Worm (Caenorhabditis elegans): Measurements from ENCODE around the gene twk-42.
A peak's percentile ranks its signal among the peaks of the same experiment; 100 is the strongest.

Gene twk-42

DNA sequence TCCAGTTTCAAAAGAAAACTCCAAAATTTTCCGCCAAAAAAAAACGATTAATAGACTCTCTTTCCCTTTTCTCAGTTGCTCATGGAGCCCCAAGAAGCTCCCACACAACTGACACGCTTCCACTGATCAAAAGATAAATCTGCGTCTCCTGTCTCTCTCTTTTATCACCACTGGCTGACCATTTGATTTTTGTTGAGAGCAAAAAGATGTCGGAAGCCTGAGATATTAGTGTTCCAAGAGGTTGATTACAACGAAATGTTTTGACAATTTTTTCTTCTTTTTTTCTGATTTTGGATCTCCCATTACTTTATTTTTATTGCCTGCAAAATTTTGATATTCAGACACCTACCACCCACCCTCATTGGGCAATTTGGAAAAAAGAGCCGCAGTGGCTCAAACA lies at the start of gene twk-42:
twk-42 (minus strand) TSS at position 101 of the 400 bp plus-strand sequence.
- TF ChIP-seq aha-1 (tag), result no peak
- no peak for TF ChIP-seq saeg-2 (GFP tag; IDR thresholded peaks at IDR 0.05)
- TF ChIP-seq F26F4.8 (GFP tag; conservative IDR thresholded peaks at IDR 0.05), result no peak
- no peak for TF ChIP-seq php-3 (GFP tag; IDR thresholded peaks at IDR 0.05)
- TF ChIP-seq lir-3 (tag; optimal IDR thresholded peaks at IDR 0.05), result no peak
- TF ChIP-seq arid-1 (GFP tag; conservative IDR thresholded peaks at IDR 0.05), result no peak
- TF ChIP-seq ZK546.5 (tag; optimal IDR thresholded peaks at IDR 0.05), result no peak
- TF ChIP-seq gei-8 (GFP tag; optimal IDR thresholded peaks at IDR 0.05), result no peak

DNA sequence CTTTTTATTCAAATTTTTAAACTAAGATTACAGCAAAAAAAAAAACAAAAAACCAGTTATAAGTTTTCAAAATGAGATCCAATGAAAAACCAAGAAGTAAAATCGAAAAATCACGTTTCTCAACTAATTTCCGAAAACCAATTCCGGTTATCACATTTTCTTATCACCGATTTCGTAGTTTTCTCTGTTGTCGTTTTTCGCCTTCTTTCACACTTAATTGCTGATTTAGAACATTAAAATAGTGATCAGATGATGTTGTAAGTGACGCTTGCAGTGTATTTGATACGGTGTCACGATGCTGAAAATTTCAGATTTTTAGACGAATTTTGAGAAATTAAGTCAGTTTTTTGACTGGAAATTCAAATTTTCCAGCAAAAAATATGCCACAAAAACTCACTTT lies 47.9 kb upstream of the twk-42 start:
- TF ChIP-seq aha-1 (tag), result peak; percentile 13
- peak; percentile 53 for TF ChIP-seq pqm-1 (tag; optimal IDR thresholded peaks at IDR 0.05)
- peak; percentile 63 for TF ChIP-seq hlh-30 (tag; optimal IDR thresholded peaks at IDR 0.05; ENCODE audit: insufficient read depth)
- peak; percentile 20; the same call in 1 of the 2 replicates for TF ChIP-seq dmd-6 (GFP tag; IDR thresholded peaks at IDR 0.05)
- no peak for TF ChIP-seq ceh-62 (tag; optimal IDR thresholded peaks at IDR 0.05)
- no peak for TF ChIP-seq hlh-11 (tag; optimal IDR thresholded peaks at IDR 0.05)
- TF ChIP-seq Y105C5A.15 (GFP tag; IDR thresholded peaks at IDR 0.05), result no peak
- TF ChIP-seq nhr-28 (tag; optimal IDR thresholded peaks at IDR 0.05), result peak; percentile 69
- peak in 1 of 2 experiments; percentile 30 for TF ChIP-seq unc-62 (GFP tag; optimal IDR thresholded peaks at IDR 0.05 in 1 of 2)
- TF ChIP-seq unc-62 (tag; optimal IDR thresholded peaks at IDR 0.05), result no peak
- peak; percentile 49; the same call in 1 of the 2 replicates for TF ChIP-seq php-3 (GFP tag; IDR thresholded peaks at IDR 0.05)
- no peak for TF ChIP-seq daf-16 (GFP tag; optimal IDR thresholded peaks at IDR 0.05)
- peak; percentile 21 for TF ChIP-seq daf-16 (tag; optimal IDR thresholded peaks at IDR 0.05)
- peak; percentile 22 for TF ChIP-seq mep-1 (tag; optimal IDR thresholded peaks at IDR 0.05)
- peak; percentile 47 for TF ChIP-seq dve-1 (tag; optimal IDR thresholded peaks at IDR 0.05; ENCODE audit: insufficient read depth)

DNA sequence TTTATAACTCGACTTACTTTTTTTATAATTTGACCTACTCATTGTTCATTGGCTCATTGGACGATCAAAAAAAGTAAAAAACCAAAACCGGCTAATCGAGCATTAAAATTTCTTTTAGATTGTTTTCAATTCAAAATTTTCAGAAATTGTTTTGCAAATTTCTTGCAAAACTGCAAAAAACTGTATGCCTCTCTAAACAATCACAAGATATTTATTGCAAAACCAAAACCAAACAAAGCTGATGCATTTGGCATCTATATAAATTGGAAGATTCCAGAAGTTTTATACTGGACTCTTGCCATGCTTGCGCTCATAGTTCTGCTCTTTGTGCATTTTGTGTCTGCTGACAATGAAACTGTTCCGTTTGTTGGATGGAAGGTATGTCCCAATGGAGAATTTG lies 45.2 kb upstream of the twk-42 start, which contains the start of gene C47A10.12:
C47A10.12 (plus strand) TSS at position 301 of the 400 bp plus-strand sequence.
- TF ChIP-seq ceh-82 (tag; optimal IDR thresholded peaks at IDR 0.05) (no peak), aha-1 (tag) (peak; percentile 4), snpc-1.2 (GFP tag; IDR thresholded peaks at IDR 0.05) (no peak)

DNA sequence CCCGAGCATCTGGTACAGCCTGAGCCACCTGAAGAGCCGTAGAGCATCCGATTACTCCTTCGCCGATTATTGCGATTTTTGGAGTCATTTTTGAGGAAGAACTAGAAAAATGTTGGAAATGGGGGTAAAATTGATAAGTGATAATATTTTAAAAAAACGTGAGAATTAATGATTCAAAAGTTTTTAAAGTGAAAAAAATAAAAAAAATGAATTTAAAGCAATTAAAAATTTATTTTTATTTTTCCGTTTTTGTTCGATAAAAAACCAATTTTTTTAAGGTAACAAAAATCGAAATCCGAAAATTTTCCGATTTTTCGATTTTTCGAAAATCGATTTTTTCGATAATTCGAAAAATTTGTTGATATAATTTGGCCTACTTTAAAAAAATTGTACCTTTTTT lies 44.7 kb upstream of the twk-42 start, which contains the start of gene ddo-1:
ddo-1 (minus strand) TSS at position 101 of the 400 bp plus-strand sequence.
- no peak for TF ChIP-seq fos-1 (tag; optimal IDR thresholded peaks at IDR 0.05)
- no peak for TF ChIP-seq hlh-11 (tag; optimal IDR thresholded peaks at IDR 0.05)
- TF ChIP-seq ztf-11 (tag; optimal IDR thresholded peaks at IDR 0.05), result no peak
- TF ChIP-seq spr-1 (tag; optimal IDR thresholded peaks at IDR 0.05), result no peak
- TF ChIP-seq ceh-28 (tag; optimal IDR thresholded peaks at IDR 0.05), result no peak
- no peak for TF ChIP-seq Y5F2A.4 (GFP tag; optimal IDR thresholded peaks at IDR 0.05)
- TF ChIP-seq dve-1 (tag; optimal IDR thresholded peaks at IDR 0.05; ENCODE audit: insufficient read depth), result no peak
- TF ChIP-seq lim-7 (GFP tag; IDR thresholded peaks at IDR 0.05), result no peak
- TF ChIP-seq arid-1 (GFP tag; conservative IDR thresholded peaks at IDR 0.05), result no peak
- TF ChIP-seq ceh-20 (GFP tag; IDR thresholded peaks at IDR 0.05), result no peak
- TF ChIP-seq unc-39 (tag; optimal IDR thresholded peaks at IDR 0.05), result no peak
- no peak for TF ChIP-seq unc-62 (GFP tag; optimal IDR thresholded peaks at IDR 0.05 in 1 of 2)
- no peak for TF ChIP-seq unc-62 (tag; optimal IDR thresholded peaks at IDR 0.05)
- no peak for TF ChIP-seq nhr-102 (tag; optimal IDR thresholded peaks at IDR 0.05)
- TF ChIP-seq nhr-28 (tag; optimal IDR thresholded peaks at IDR 0.05), result no peak
- TF ChIP-seq aha-1 (tag), result no peak
- TF ChIP-seq Y75B8A.6 (GFP tag; IDR thresholded peaks at IDR 0.05), result no peak
- no peak for TF ChIP-seq nhr-6 (tag; optimal IDR thresholded peaks at IDR 0.05)
- no peak for TF ChIP-seq aly-2 (tag; optimal IDR thresholded peaks at IDR 0.05)
- no peak for TF ChIP-seq mxl-2 (GFP tag; conservative IDR thresholded peaks at IDR 0.05)
- TF ChIP-seq rbr-2 (tag; optimal IDR thresholded peaks at IDR 0.05), result no peak

All from whole organism, L4 larva.